Worm (Caenorhabditis elegans): Measurements from ENCODE around the gene irld-24.
A peak's percentile ranks its signal among the peaks of the same experiment; 100 is the strongest.

The irld-24 gene

ce11 chrX:13941865-13942264 lies 44.5 kb upstream of the irld-24 start:
- TF ChIP-seq tbx-37 (GFP tag; conservative IDR thresholded peaks at IDR 0.05) (no peak), flt-1 (GFP tag; IDR thresholded peaks at IDR 0.05) (no peak), ama-1 (optimal IDR thresholded peaks at IDR 0.05) (no peak)

ce11 chrX:13944184-13944583 lies 42.2 kb upstream of the irld-24 start:
- TF ChIP-seq sea-1 (GFP tag; conservative IDR thresholded peaks at IDR 0.05) (no peak), F13C5.2 (tag; optimal IDR thresholded peaks at IDR 0.05) (peak; percentile 26)

ce11 chrX:13945090-13945489 lies 41.3 kb upstream of the irld-24 start:
- TF ChIP-seq ceh-36 (tag; optimal IDR thresholded peaks at IDR 0.05), result no peak
- TF ChIP-seq hmbx-1 (tag; optimal IDR thresholded peaks at IDR 0.05), result no peak
- TF ChIP-seq aly-1 (tag; optimal IDR thresholded peaks at IDR 0.05), result no peak
- TF ChIP-seq sea-1 (GFP tag; conservative IDR thresholded peaks at IDR 0.05), result no peak
- TF ChIP-seq flt-1 (GFP tag; IDR thresholded peaks at IDR 0.05), result no peak
- TF ChIP-seq scrt-1 (GFP tag; IDR thresholded peaks at IDR 0.05), result no peak
- TF ChIP-seq tbx-11 (GFP tag; IDR thresholded peaks at IDR 0.05), result no peak
- TF ChIP-seq hnd-1 (tag; optimal IDR thresholded peaks at IDR 0.05), result no peak

- TF ChIP-seq F13C5.2 (tag; optimal IDR thresholded peaks at IDR 0.05) (peak; percentile 70), flt-1 (GFP tag; IDR thresholded peaks at IDR 0.05) (no peak), B0310.2 (tag; optimal IDR thresholded peaks at IDR 0.05) (no peak), sea-1 (GFP tag; conservative IDR thresholded peaks at IDR 0.05) (no peak), ama-1 (optimal IDR thresholded peaks at IDR 0.05) (no peak), pes-1 (GFP tag; IDR thresholded peaks at IDR 0.05) (peak; percentile 20; the same call in 1 of the 2 replicates), hmg-4 (GFP tag; optimal IDR thresholded peaks at IDR 0.05) (peak; percentile 69)
Measured at ce11 chrX:13945524-13945923, 40.9 kb upstream of the irld-24 start.

ce11 chrX:13946693-13947583 lies 39.5 kb upstream of the irld-24 start:
- no peak for TF ChIP-seq tbx-11 (GFP tag; IDR thresholded peaks at IDR 0.05)
- TF ChIP-seq ama-1 (optimal IDR thresholded peaks at IDR 0.05), result no peak
- TF ChIP-seq tbx-37 (GFP tag; conservative IDR thresholded peaks at IDR 0.05), result no peak

- TF ChIP-seq scrt-1 (GFP tag; IDR thresholded peaks at IDR 0.05) (no peak), hmg-4 (GFP tag; optimal IDR thresholded peaks at IDR 0.05) (peak; percentile 87), tra-4 (tag; optimal IDR thresholded peaks at IDR 0.05) (no peak), pes-1 (GFP tag; IDR thresholded peaks at IDR 0.05) (no peak), tbx-37 (GFP tag; conservative IDR thresholded peaks at IDR 0.05) (no peak), F13C5.2 (tag; optimal IDR thresholded peaks at IDR 0.05) (peak; percentile 62), flt-1 (GFP tag; IDR thresholded peaks at IDR 0.05) (no peak), hmbx-1 (tag; optimal IDR thresholded peaks at IDR 0.05) (no peak), aly-1 (tag; optimal IDR thresholded peaks at IDR 0.05) (peak; percentile 62), ceh-36 (tag; optimal IDR thresholded peaks at IDR 0.05) (no peak), ets-7 (tag; optimal IDR thresholded peaks at IDR 0.05) (no peak), tbx-11 (GFP tag; IDR thresholded peaks at IDR 0.05) (0 out of 2 replicates have a peak, but pooled peaks have one; percentile 47), hnd-1 (tag; optimal IDR thresholded peaks at IDR 0.05) (no peak), B0310.2 (tag; optimal IDR thresholded peaks at IDR 0.05) (no peak)
Measured at ce11 chrX:13948167-13948566, 38.2 kb upstream of the irld-24 start.

ce11 chrX:13948810-13949209 lies 37.6 kb upstream of the irld-24 start, which contains the start of gene alg-1:
Gene alg-1 (plus strand): TSS chrX:13949110.
- TF ChIP-seq aly-1 (tag; optimal IDR thresholded peaks at IDR 0.05), result no peak
- no peak for TF ChIP-seq tbx-11 (GFP tag; IDR thresholded peaks at IDR 0.05)
- TF ChIP-seq sea-1 (GFP tag; conservative IDR thresholded peaks at IDR 0.05), result no peak
- no peak for TF ChIP-seq tbx-37 (GFP tag; conservative IDR thresholded peaks at IDR 0.05)
- no peak for TF ChIP-seq flt-1 (GFP tag; IDR thresholded peaks at IDR 0.05)
- no peak for TF ChIP-seq ets-7 (tag; optimal IDR thresholded peaks at IDR 0.05)

- TF ChIP-seq B0310.2 (tag; optimal IDR thresholded peaks at IDR 0.05) (peak; percentile 40), ceh-13 (GFP tag; optimal IDR thresholded peaks at IDR 0.05) (no peak), aly-1 (tag; optimal IDR thresholded peaks at IDR 0.05) (peak; percentile 44), F13C5.2 (tag; optimal IDR thresholded peaks at IDR 0.05) (peak; percentile 38), scrt-1 (GFP tag; IDR thresholded peaks at IDR 0.05) (0 out of 2 replicates have a peak, but pooled peaks have one; percentile 30), hmg-4 (GFP tag; optimal IDR thresholded peaks at IDR 0.05) (peak; percentile 81), flt-1 (GFP tag; IDR thresholded peaks at IDR 0.05) (no peak), hmbx-1 (tag; optimal IDR thresholded peaks at IDR 0.05) (no peak), pes-1 (GFP tag; IDR thresholded peaks at IDR 0.05) (no peak), ceh-36 (tag; optimal IDR thresholded peaks at IDR 0.05) (no peak)
Measured at ce11 chrX:13950620-13951152, 35.7 kb upstream of the irld-24 start.

ce11 chrX:13952347-13952746 lies 34.1 kb upstream of the irld-24 start:
- TF ChIP-seq B0310.2 (tag; optimal IDR thresholded peaks at IDR 0.05), result no peak
- no peak for TF ChIP-seq ama-1 (optimal IDR thresholded peaks at IDR 0.05)
- TF ChIP-seq hnd-1 (tag; optimal IDR thresholded peaks at IDR 0.05), result no peak
- no peak for TF ChIP-seq tbx-11 (GFP tag; IDR thresholded peaks at IDR 0.05)
- no peak for TF ChIP-seq sea-1 (GFP tag; conservative IDR thresholded peaks at IDR 0.05)
